Fruit fly (Drosophila melanogaster) whole organism, embryonic: Measurements from ENCODE around the gene CG11836.

ENCODE experiments used
- CG10321 ChIP-seq: fragments of 200-800 bp; sonication (Bioruptor generic); IDR thresholded peaks from 2 replicates; pipeline ENCODE4 v1.3.6; 2022; ENCODE audit warnings: missing biosample characterization, missing genetic modification characterization
- CG15073 ChIP-seq: fragments of 200-800 bp; sonication (Bioruptor generic); optimal IDR thresholded peaks from 2 replicates; lab custom pipeline; 2016; ENCODE audit warnings: missing biosample characterization, missing genetic modification characterization
- CG15514 ChIP-seq: fragments of 200-800 bp; sonication (Bioruptor generic); optimal IDR thresholded peaks from 3 replicates; lab custom pipeline; 2017; ENCODE audit warnings: missing biosample characterization, missing genetic modification characterization, mild to moderate bottlenecking, moderate library complexity, missing genetic modification reagents
- CG1602 ChIP-seq: fragments of 200-800 bp; sonication (Bioruptor generic); optimal IDR thresholded peaks from 3 replicates; lab custom pipeline; 2016; ENCODE audit warnings: missing biosample characterization, missing genetic modification characterization
- CG18599 ChIP-seq: fragments of 200-800 bp; sonication (Bioruptor generic); optimal IDR thresholded peaks from 3 replicates; lab custom pipeline; 2017; ENCODE audit warnings: missing biosample characterization, missing genetic modification characterization, mild to moderate bottlenecking, moderate library complexity, missing genetic modification reagents
- CG2129 ChIP-seq: fragments of 200-800 bp; sonication (Bioruptor generic); IDR thresholded peaks from 2 replicates; pipeline ENCODE4 v1.3.6; 2022; ENCODE audit warnings: missing biosample characterization, missing genetic modification characterization; ENCODE audit not compliant: partially characterized antibody
- CG34224 ChIP-seq: fragments of 200-800 bp; sonication (Bioruptor generic); IDR thresholded peaks from 3 replicates; pipeline ENCODE4 v1.3.6; 2022; ENCODE audit warnings: missing biosample characterization, missing genetic modification characterization; ENCODE audit not compliant: partially characterized antibody
- CG43689 ChIP-seq: fragments of 200-800 bp; sonication (Bioruptor generic); IDR thresholded peaks from 2 replicates; pipeline ENCODE4 v1.3.6; 2022; ENCODE audit warnings: missing biosample characterization, missing genetic modification characterization
- CG4617 ChIP-seq: fragments of 200-800 bp; sonication (Bioruptor generic); optimal IDR thresholded peaks from 3 replicates; lab custom pipeline; 2016; ENCODE audit warnings: missing biosample characterization, missing genetic modification characterization, borderline replicate concordance
- CG7963 ChIP-seq: fragments of 200-800 bp; sonication (Bioruptor generic); IDR thresholded peaks from 3 replicates; pipeline ENCODE4 v1.3.6; 2022; ENCODE audit warnings: missing biosample characterization, missing genetic modification characterization; ENCODE audit not compliant: partially characterized antibody
- CoRest ChIP-seq: fragments of 200-800 bp; sonication (Bioruptor generic); optimal IDR thresholded peaks from 3 replicates; lab custom pipeline; 2018; ENCODE audit warnings: missing biosample characterization, mild to moderate bottlenecking, missing genetic modification characterization, moderate library complexity
- D19B ChIP-seq: fragments of 200-800 bp; sonication (Bioruptor generic); optimal IDR thresholded peaks from 2 replicates; lab custom pipeline; 2017; ENCODE audit warnings: missing biosample characterization, mild to moderate bottlenecking, missing genetic modification characterization
- Dip2 ChIP-seq: fragments of 200-800 bp; sonication (Bioruptor generic); IDR thresholded peaks from 2 replicates; pipeline ENCODE4 v1.3.6; 2022; ENCODE audit warnings: missing biosample characterization, missing genetic modification characterization
- H2.0 ChIP-seq: fragments of 200-800 bp; sonication (Bioruptor generic); IDR thresholded peaks from 2 replicates; pipeline ENCODE4 v1.3.6; 2022; ENCODE audit warnings: missing biosample characterization, missing genetic modification characterization
- HLHmδ ChIP-seq: fragments of 200-800 bp; sonication (Bioruptor generic); optimal IDR thresholded peaks from 2 replicates; lab custom pipeline; 2018; ENCODE audit warnings: missing biosample characterization, mild to moderate bottlenecking, missing genetic modification characterization, moderate library complexity
- Hsf ChIP-seq: fragments of 200-800 bp; sonication (Bioruptor generic); optimal IDR thresholded peaks from 3 replicates; lab custom pipeline; 2016; ENCODE audit warnings: missing biosample characterization, missing genetic modification characterization
- Jarid2 ChIP-seq: fragments of 200-800 bp; sonication (Bioruptor generic); optimal IDR thresholded peaks from 3 replicates; lab custom pipeline; 2017; ENCODE audit warnings: mild to moderate bottlenecking, missing biosample characterization, missing genetic modification reagents, missing genetic modification characterization
- Max ChIP-seq: fragments of 200-800 bp; sonication (Bioruptor generic); optimal IDR thresholded peaks from 2 replicates; lab custom pipeline; 2016; ENCODE audit warnings: missing biosample characterization, mild to moderate bottlenecking, missing genetic modification characterization
- NC2β ChIP-seq: fragments of 200-800 bp; sonication (Bioruptor generic); optimal IDR thresholded peaks from 2 replicates; lab custom pipeline; 2016; ENCODE audit warnings: missing biosample characterization, missing genetic modification characterization
- Nf-YA ChIP-seq: fragments of 200-800 bp; sonication (Bioruptor generic); IDR thresholded peaks from 2 replicates; pipeline ENCODE4 v1.3.6; 2022; ENCODE audit warnings: missing biosample characterization, missing genetic modification characterization
- Oaz ChIP-seq: fragments of 200-800 bp; sonication (Bioruptor generic); IDR thresholded peaks from 2 replicates; pipeline ENCODE4 v1.3.6; 2022; ENCODE audit warnings: missing biosample characterization, missing genetic modification characterization
- Sry-β ChIP-seq: fragments of 200-800 bp; sonication (Bioruptor generic); optimal IDR thresholded peaks from 2 replicates; lab custom pipeline; 2018; ENCODE audit warnings: missing biosample characterization, mild to moderate bottlenecking, missing genetic modification characterization, moderate library complexity
- bab2 ChIP-seq: fragments of 200-800 bp; sonication (Bioruptor generic); optimal IDR thresholded peaks from 2 replicates; lab custom pipeline; 2016; ENCODE audit warnings: missing biosample characterization, missing genetic modification characterization
- bbx ChIP-seq: fragments of 200-800 bp; sonication (Bioruptor generic); IDR thresholded peaks from 2 replicates; pipeline ENCODE4 v1.3.6; 2022; ENCODE audit warnings: missing biosample characterization, missing genetic modification characterization; ENCODE audit not compliant: partially characterized antibody
- bcd ChIP-seq: fragments of 200-800 bp; sonication (Bioruptor generic); optimal IDR thresholded peaks from 2 replicates; lab custom pipeline; 2017; ENCODE audit warnings: missing biosample characterization, mild to moderate bottlenecking, missing genetic modification characterization
- cad ChIP-seq: fragments of >200 bp; optimal IDR thresholded peaks from 2 replicates; lab custom pipeline; 2017; ENCODE audit warnings: missing biosample characterization, missing genetic modification characterization
- chif ChIP-seq, 2 experiments: fragments of 200-800 bp; sonication (Bioruptor generic); optimal IDR thresholded peaks; 3 replicates each; lab custom pipeline; 2016; ENCODE audit warnings: missing biosample characterization in 2 of 2, missing genetic modification characterization in 2 of 2
- dmrt11E ChIP-seq: fragments of 200-800 bp; sonication (Bioruptor generic); optimal IDR thresholded peaks from 3 replicates; lab custom pipeline; 2018; ENCODE audit warnings: missing biosample characterization, mild to moderate bottlenecking, missing genetic modification characterization, moderate library complexity
- dysf ChIP-seq: fragments of 200-800 bp; sonication (Bioruptor generic); IDR thresholded peaks from 3 replicates; pipeline ENCODE4 v1.3.6; 2022; ENCODE audit warnings: missing biosample characterization, missing genetic modification characterization
- emc ChIP-seq: fragments of 200-800 bp; sonication (Bioruptor generic); optimal IDR thresholded peaks from 2 replicates; lab custom pipeline; 2016; ENCODE audit warnings: missing biosample characterization, missing genetic modification characterization
- ftz-f1 ChIP-seq: fragments of 200-800 bp; sonication (Bioruptor generic); optimal IDR thresholded peaks from 2 replicates; lab custom pipeline; 2016; ENCODE audit warnings: missing biosample characterization, missing genetic modification characterization
- fu2 ChIP-seq: fragments of 200-800 bp; sonication (Bioruptor generic); optimal IDR thresholded peaks from 2 replicates; lab custom pipeline; 2016; ENCODE audit warnings: missing biosample characterization, missing genetic modification characterization
- gce ChIP-seq: fragments of 200-800 bp; sonication (Bioruptor generic); IDR thresholded peaks from 3 replicates; pipeline ENCODE4 v1.3.6; 2022; ENCODE audit warnings: missing biosample characterization, missing genetic modification characterization
- grn ChIP-seq: fragments of 200-800 bp; sonication (Bioruptor generic); optimal IDR thresholded peaks from 3 replicates; lab custom pipeline; 2017; ENCODE audit warnings: missing biosample characterization, missing genetic modification characterization
- gsb ChIP-seq: fragments of 200-800 bp; sonication (Bioruptor generic); IDR thresholded peaks from 2 replicates; pipeline ENCODE4 v1.3.6; 2022; ENCODE audit warnings: missing biosample characterization, missing genetic modification characterization
- gsb-n ChIP-seq: fragments of 200-800 bp; sonication (Bioruptor generic); optimal IDR thresholded peaks from 3 replicates; lab custom pipeline; 2018; ENCODE audit warnings: missing biosample characterization, mild to moderate bottlenecking, missing genetic modification characterization
- hkb ChIP-seq, 2 experiments: fragments of 200-800 bp in 1 of 2; fragments of >200 bp in 1 of 2; sonication (Bioruptor generic) in 1 of 2; IDR thresholded peaks in 1 of 2; optimal IDR thresholded peaks in 1 of 2; 2 replicates each; pipeline versions ENCODE4 v1.3.6 to Lab custom; 2017 to 2022; ENCODE audit warnings: missing biosample characterization in 1 of 2, missing genetic modification characterization in 1 of 2
- jing ChIP-seq: fragments of 200-800 bp; sonication (Bioruptor generic); optimal IDR thresholded peaks from 2 replicates; lab custom pipeline; 2018; ENCODE audit warnings: missing biosample characterization, mild to moderate bottlenecking, missing genetic modification characterization
- klu ChIP-seq: fragments of 200-800 bp; sonication (Bioruptor generic); IDR thresholded peaks from 2 replicates; pipeline ENCODE4 v1.3.6; 2022; ENCODE audit warnings: missing biosample characterization, missing genetic modification characterization
- kni ChIP-seq: fragments of 200-800 bp; sonication (Bioruptor generic); optimal IDR thresholded peaks from 3 replicates; lab custom pipeline; 2017; ENCODE audit warnings: mild to moderate bottlenecking, missing biosample characterization, missing genetic modification reagents, missing genetic modification characterization
- luna ChIP-seq: fragments of 200-800 bp; sonication (Bioruptor generic); optimal IDR thresholded peaks from 2 replicates; lab custom pipeline; 2016; ENCODE audit warnings: missing biosample characterization, missing genetic modification characterization
- otp ChIP-seq: fragments of 200-800 bp; sonication (Bioruptor generic); IDR thresholded peaks from 3 replicates; pipeline ENCODE4, ENCODE4 v1.3.6; 2022; ENCODE audit warnings: missing biosample characterization, missing genetic modification characterization
- pan ChIP-seq, 4 experiments: fragments of >200 bp in 3 of 4; fragments of 200-800 bp in 1 of 4; sonication (Bioruptor generic) in 1 of 4; optimal IDR thresholded peaks in 3 of 4; IDR thresholded peaks in 1 of 4; 2 replicates each; pipeline versions ENCODE4 v1.3.6 to Lab custom; 2017 to 2022; ENCODE audit warnings: missing biosample characterization in 2 of 4, missing genetic modification characterization in 2 of 4, mixed read lengths in 1 of 4
- peb ChIP-seq: fragments of 200-800 bp; sonication (Bioruptor generic); IDR thresholded peaks from 2 replicates; pipeline ENCODE4 v1.3.6; 2022; ENCODE audit warnings: missing biosample characterization, missing genetic modification characterization
- pho ChIP-seq: fragments of 200-800 bp; sonication (Bioruptor generic); optimal IDR thresholded peaks from 2 replicates; lab custom pipeline; 2016; ENCODE audit warnings: missing biosample characterization, missing genetic modification characterization
- sens ChIP-seq: fragments of 200-800 bp; sonication (Bioruptor generic); peaks from one replicate; lab custom pipeline; 2016; ENCODE audit warnings: missing biosample characterization, missing genetic modification characterization
- tna ChIP-seq: fragments of 200-800 bp; sonication (Bioruptor generic); IDR thresholded peaks from 2 replicates; pipeline ENCODE4 v1.3.6; 2022; ENCODE audit warnings: missing biosample characterization, missing genetic modification characterization; ENCODE audit not compliant: partially characterized antibody
- wek ChIP-seq: fragments of 200-800 bp; sonication (Bioruptor generic); optimal IDR thresholded peaks from 3 replicates; lab custom pipeline; 2018; ENCODE audit warnings: missing biosample characterization, mild to moderate bottlenecking, missing genetic modification characterization, moderate library complexity
- z ChIP-seq: fragments of 200-800 bp; sonication (Bioruptor generic); IDR thresholded peaks from 3 replicates; pipeline ENCODE4 v1.3.6; 2022; ENCODE audit warnings: missing biosample characterization, missing genetic modification characterization

The CG11836 gene

DNA sequence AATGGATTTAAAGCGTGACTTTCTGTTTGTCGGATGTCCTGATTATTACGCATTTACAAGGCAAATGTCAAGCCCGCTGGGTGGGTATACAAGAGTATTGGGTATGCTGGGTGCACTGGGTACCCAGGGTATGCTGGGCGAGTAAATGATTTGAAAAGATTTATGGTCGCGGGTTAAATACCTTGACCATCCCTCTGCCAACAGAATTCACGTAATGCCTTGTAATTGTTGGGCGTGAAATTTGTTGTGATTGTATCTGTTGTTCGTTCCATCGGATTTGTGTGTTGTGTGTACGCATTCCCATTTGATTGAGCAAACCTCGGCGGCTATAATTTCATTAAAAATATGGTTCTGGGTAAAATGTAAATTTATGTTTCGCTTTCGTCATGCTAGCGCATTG lies 7.7 kb downstream of the CG11836 start:
- TF ChIP-seq sens (GFP tag; lab: Kevin White, UChicago) (peak; percentile 44), CG15073 (GFP tag; lab: Kevin White, UChicago) (no peak), gsb-n (tag; lab: Kevin White, UChicago) (peak; percentile 94), CG1602 (GFP tag; lab: Kevin White, UChicago) (no peak), D19B (GFP tag; lab: Kevin White, UChicago) (peak; percentile 3), chif (GFP tag; optimal IDR thresholded peaks at IDR 0.05; lab: Kevin White, UChicago) (no peak), peb (no peak), cad (peak; percentile 43)

DNA sequence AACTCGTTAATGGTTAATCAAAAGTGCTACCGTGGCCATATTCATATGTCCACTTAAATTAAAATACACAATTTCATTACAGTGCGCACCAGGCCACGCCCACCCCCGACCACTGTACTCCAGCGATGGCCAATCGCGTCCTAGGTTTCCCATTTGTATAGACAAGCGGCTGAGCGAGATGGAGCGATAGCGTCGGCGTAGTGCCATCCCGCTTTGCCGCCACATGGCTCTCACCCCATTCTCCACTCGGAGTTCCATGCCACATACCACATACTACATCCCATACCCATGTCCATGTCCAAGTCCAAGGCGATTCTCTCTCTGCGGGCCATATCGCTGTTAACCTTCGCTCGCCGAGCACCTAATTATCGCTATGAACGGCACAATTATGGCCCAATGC lies 9.5 kb downstream of the CG11836 start:
- TF ChIP-seq otp (no peak), Max (no peak), bab2 (GFP tag; lab: Kevin White, UChicago) (no peak), pan (optimal IDR thresholded peaks at IDR 0.05; lab: Kevin White, UChicago) (no peak), pan (GFP tag; optimal IDR thresholded peaks at IDR 0.05 in 1 of 2, IDR thresholded peaks at IDR 0.05 in 1 of 2) (no peak), CG34224 (GFP tag; lab: Robert Waterston, UW) (peak; percentile 41; the same call in 1 of the 3 replicates), Hsf (GFP tag; lab: Kevin White, UChicago) (no peak), CG4617 (no peak), bbx (GFP tag; lab: Robert Waterston, UW) (peak; percentile 41; the same call in 1 of the 2 replicates), wek (GFP tag; lab: Kevin White, UChicago) (peak; percentile 22), Dip2 (GFP tag; lab: Robert Waterston, UW) (no peak), hkb (optimal IDR thresholded peaks at IDR 0.05; lab: Kevin White, UChicago) (no peak), hkb (GFP tag; IDR thresholded peaks at IDR 0.05; lab: Robert Waterston, UW) (peak; percentile 24; the same call in 1 of the 2 replicates), Nf-YA (peak; percentile 99), kni (GFP tag; lab: Kevin White, UChicago) (no peak), tna (GFP tag; lab: Robert Waterston, UW) (no peak), dysf (GFP tag; lab: Robert Waterston, UW) (no peak; the same call in 2 of the 3 replicates), ftz-f1 (GFP tag; lab: Kevin White, UChicago) (peak; percentile 39), dmrt11E (tag; lab: Kevin White, UChicago) (no peak), sens (GFP tag; lab: Kevin White, UChicago) (peak; percentile 37), CG43689 (GFP tag; lab: Robert Waterston, UW) (no peak), emc (GFP tag; lab: Kevin White, UChicago) (no peak), CG2129 (GFP tag; lab: Robert Waterston, UW) (no peak), Sry-β (GFP tag; lab: Kevin White, UChicago) (no peak), bcd (GFP tag; lab: Kevin White, UChicago) (no peak), z (GFP tag; lab: Robert Waterston, UW) (no peak), NC2β (no peak), luna (no peak), Oaz (GFP tag; lab: Robert Waterston, UW) (no peak), grn (GFP tag; lab: Kevin White, UChicago) (no peak), CG10321 (peak; percentile 98), Jarid2 (peak; percentile 92), CG7963 (GFP tag; lab: Robert Waterston, UW) (no peak), HLHmδ (no peak), gce (no peak), gsb (GFP tag; lab: Robert Waterston, UW) (no peak), pho (GFP tag; lab: Kevin White, UChicago) (no peak), klu (GFP tag; lab: Robert Waterston, UW) (no peak), fu2 (GFP tag; lab: Kevin White, UChicago) (no peak), CG15514 (GFP tag; lab: Kevin White, UChicago) (no peak), jing (GFP tag; lab: Kevin White, UChicago) (peak; percentile 85), CG18599 (GFP tag; lab: Kevin White, UChicago) (no peak), H2.0 (GFP tag; lab: Robert Waterston, UW) (no peak), CoRest (peak; percentile 43)
